Worm (Caenorhabditis elegans) whole organism, L4 larva: Measurements from ENCODE around the gene bgnt-1.5.
A peak's percentile ranks its signal among the peaks of the same experiment; 100 is the strongest.

ENCODE experiments used
- D1046.2 ChIP-seq: fragments of 200-800 bp; sonication (Bioruptor generic); IDR thresholded peaks from 2 replicates; pipeline ENCODE4 v1.3.6; 2022; ENCODE audit warnings: missing genetic modification characterization, missing compliant biosample characterization
- F49E8.2 ChIP-seq: sonication (generic microtip); optimal IDR thresholded peaks from 2 replicates; lab custom pipeline; 2016; ENCODE audit warnings: missing compliant biosample characterization, mild to moderate bottlenecking, missing genetic modification characterization, borderline replicate concordance
- R02D3.7 ChIP-seq: fragments of 150-350 bp; sonication (generic microtip); optimal IDR thresholded peaks from 3 replicates; lab custom pipeline; 2014; ENCODE audit warnings: missing biosample characterization, missing genetic modification characterization
- Y105C5A.15 ChIP-seq: fragments of 200-800 bp; sonication (Bioruptor generic); IDR thresholded peaks from 2 replicates; pipeline ENCODE4 v1.3.6; 2022; ENCODE audit warnings: missing genetic modification characterization, missing compliant biosample characterization
- Y75B8A.6 ChIP-seq: fragments of 200-800 bp; sonication (Bioruptor generic); IDR thresholded peaks from 2 replicates; pipeline ENCODE4 v1.3.6; 2022; ENCODE audit warnings: missing genetic modification reagents, missing genetic modification characterization, missing compliant biosample characterization
- ZK337.2 ChIP-seq: fragments of 200-800 bp; sonication (Bioruptor generic); IDR thresholded peaks from 2 replicates; pipeline ENCODE4 v1.3.6; 2022; ENCODE audit warnings: missing genetic modification reagents, missing genetic modification characterization, missing compliant biosample characterization
- aha-1 ChIP-seq: fragments of 150-350 bp; peaks from one replicate; lab custom pipeline; 2014; ENCODE audit warnings: missing biosample characterization, missing genetic modification characterization
- ama-1 ChIP-seq: fragments of 150-350 bp; optimal IDR thresholded peaks from 2 replicates; lab custom pipeline; 2014; ENCODE audit warnings: inconsistent platforms, mixed read lengths
- ceh-44 ChIP-seq: fragments of 200-800 bp; sonication (Bioruptor generic); IDR thresholded peaks from 2 replicates; pipeline ENCODE4 v1.3.6; 2022; ENCODE audit warnings: missing genetic modification reagents, missing genetic modification characterization, missing compliant biosample characterization
- ceh-82 ChIP-seq: sonication (generic microtip); optimal IDR thresholded peaks from 2 replicates; lab custom pipeline; 2017; ENCODE audit warnings: missing biosample characterization, missing genetic modification characterization
- ctbp-1 ChIP-seq: fragments of 200-800 bp; sonication (Bioruptor generic); IDR thresholded peaks from 2 replicates; pipeline ENCODE4 v1.3.6; 2022; ENCODE audit warnings: missing genetic modification reagents, missing genetic modification characterization, missing compliant biosample characterization
- daf-16 ChIP-seq, 3 experiments: sonication (generic microtip); optimal IDR thresholded peaks; 2 replicates each; lab custom pipeline; 2016 to 2017; ENCODE audit warnings: missing genetic modification characterization in 3 of 3, missing genetic modification reagents in 3 of 3, mild to moderate bottlenecking in 2 of 3, missing compliant biosample characterization in 2 of 3, missing biosample characterization in 1 of 3, moderate library complexity in 1 of 3
- dmd-6 ChIP-seq: fragments of 200-800 bp; sonication (Bioruptor generic); IDR thresholded peaks from 2 replicates; pipeline ENCODE4 v1.3.6; 2022; ENCODE audit warnings: missing genetic modification reagents, missing genetic modification characterization, missing compliant biosample characterization
- duxl-1 ChIP-seq: sonication (generic microtip); optimal IDR thresholded peaks from 2 replicates; lab custom pipeline; 2016; ENCODE audit warnings: mild to moderate bottlenecking, missing genetic modification characterization, moderate library complexity, missing compliant biosample characterization; ENCODE audit not compliant: poor library complexity
- egl-27 ChIP-seq: sonication (generic microtip); optimal IDR thresholded peaks from 3 replicates; lab custom pipeline; 2017; ENCODE audit warnings: missing biosample characterization, missing genetic modification reagents, missing genetic modification characterization
- egl-43 ChIP-seq: fragments of 200-800 bp; sonication (Bioruptor generic); IDR thresholded peaks from 2 replicates; pipeline ENCODE4 v1.3.6; 2022; ENCODE audit warnings: missing genetic modification reagents, missing genetic modification characterization, missing compliant biosample characterization
- fkh-10 ChIP-seq: fragments of 150-350 bp; optimal IDR thresholded peaks from 2 replicates; lab custom pipeline; 2014; ENCODE audit warnings: missing biosample characterization, missing genetic modification reagents, missing genetic modification characterization
- gei-8 ChIP-seq: fragments of 200-800 bp; sonication (Bioruptor generic); optimal IDR thresholded peaks from 2 replicates; lab custom pipeline; 2018; ENCODE audit warnings: mild to moderate bottlenecking, missing genetic modification characterization, missing compliant biosample characterization
- hlh-11 ChIP-seq: fragments of 200-800 bp; sonication (Bioruptor generic); optimal IDR thresholded peaks from 2 replicates; lab custom pipeline; 2018; ENCODE audit warnings: mild to moderate bottlenecking, missing genetic modification characterization, missing compliant biosample characterization
- hlh-30 ChIP-seq: sonication (generic microtip); optimal IDR thresholded peaks from 2 replicates; lab custom pipeline; 2017; ENCODE audit warnings: antibody characterized with exemption, mild to moderate bottlenecking, missing genetic modification characterization, missing compliant biosample characterization; ENCODE audit not compliant: insufficient read depth
- lim-7 ChIP-seq: fragments of 200-800 bp; sonication (Bioruptor generic); IDR thresholded peaks from 2 replicates; pipeline ENCODE4 v1.3.6; 2022; ENCODE audit warnings: missing genetic modification characterization, missing compliant biosample characterization
- lin-38 ChIP-seq: fragments of 200-800 bp; sonication (Bioruptor generic); IDR thresholded peaks from 2 replicates; pipeline ENCODE4 v1.3.6; 2022; ENCODE audit warnings: missing genetic modification reagents, missing genetic modification characterization, missing compliant biosample characterization
- lir-3 ChIP-seq: sonication (generic microtip); optimal IDR thresholded peaks from 2 replicates; lab custom pipeline; 2016; ENCODE audit warnings: mild to moderate bottlenecking, missing genetic modification characterization, missing compliant biosample characterization
- lsy-2 ChIP-seq, 2 experiments: fragments of 150-350 bp in 1 of 2; sonication (generic microtip) in 1 of 2; optimal IDR thresholded peaks; 2 replicates each; lab custom pipeline; 2014 to 2017; ENCODE audit warnings: missing biosample characterization in 2 of 2, missing genetic modification characterization in 2 of 2
- madf-5 ChIP-seq, 2 experiments: fragments of 200-800 bp; sonication (Bioruptor generic); IDR thresholded peaks; 2 replicates each; pipeline ENCODE4 v1.3.6; 2022; ENCODE audit warnings: missing compliant biosample characterization in 2 of 2, missing genetic modification characterization in 2 of 2
- mdl-1 ChIP-seq, 2 experiments: fragments of 150-350 bp in 1 of 2; sonication (generic microtip) in 1 of 2; optimal IDR thresholded peaks; 2 replicates each; lab custom pipeline; 2014 to 2017; ENCODE audit warnings: missing biosample characterization in 2 of 2, missing genetic modification characterization in 2 of 2
- mdt-29 ChIP-seq: fragments of 200-800 bp; sonication (Bioruptor generic); IDR thresholded peaks from 2 replicates; pipeline ENCODE4 v1.3.6; 2022; ENCODE audit warnings: missing genetic modification reagents, missing genetic modification characterization, missing compliant biosample characterization
- nhr-102 ChIP-seq: sonication (generic microtip); optimal IDR thresholded peaks from 2 replicates; lab custom pipeline; 2016; ENCODE audit warnings: mild to moderate bottlenecking, missing genetic modification characterization, moderate library complexity, missing compliant biosample characterization
- nhr-11 ChIP-seq: fragments of 150-350 bp; optimal IDR thresholded peaks from 2 replicates; lab custom pipeline; 2014; ENCODE audit warnings: missing biosample characterization, missing genetic modification characterization
- nhr-111 ChIP-seq: fragments of 200-800 bp; sonication (Bioruptor generic); optimal IDR thresholded peaks from 2 replicates; lab custom pipeline; 2018; ENCODE audit warnings: mild to moderate bottlenecking, missing genetic modification characterization, missing compliant biosample characterization
- nhr-25 ChIP-seq: sonication (generic microtip); optimal IDR thresholded peaks from 2 replicates; lab custom pipeline; 2017; ENCODE audit warnings: missing genetic modification characterization, mild to moderate bottlenecking, missing compliant biosample characterization, antibody characterized with exemption, moderate library complexity, borderline replicate concordance; ENCODE audit not compliant: insufficient read depth
- nhr-28 ChIP-seq: fragments of 150-350 bp; optimal IDR thresholded peaks from 2 replicates; lab custom pipeline; 2014; ENCODE audit warnings: missing biosample characterization, missing genetic modification characterization
- nhr-42 ChIP-seq: fragments of 200-800 bp; sonication (Bioruptor generic); IDR thresholded peaks from 2 replicates; pipeline ENCODE4 v1.3.6; 2022; ENCODE audit warnings: missing genetic modification characterization, missing compliant biosample characterization
- nhr-48 ChIP-seq: sonication (generic microtip); optimal IDR thresholded peaks from 2 replicates; lab custom pipeline; 2016; ENCODE audit warnings: mild to moderate bottlenecking, missing genetic modification characterization, missing compliant biosample characterization
- nhr-77 ChIP-seq: fragments of 150-350 bp; optimal IDR thresholded peaks from 2 replicates; lab custom pipeline; 2014; ENCODE audit warnings: missing biosample characterization, missing genetic modification characterization
- pha-4 ChIP-seq, 2 experiments: fragments of 150-350 bp in 1 of 2; fragments of 200-800 bp in 1 of 2; sonication (Bioruptor generic) in 1 of 2; IDR thresholded peaks in 1 of 2; optimal IDR thresholded peaks in 1 of 2; 2 replicates each; pipeline versions ENCODE4 v1.3.6 to Lab custom; 2014 to 2022; ENCODE audit warnings: missing genetic modification characterization in 2 of 2, missing genetic modification reagents in 2 of 2, missing biosample characterization in 1 of 2, missing compliant biosample characterization in 1 of 2
- php-3 ChIP-seq: fragments of 200-800 bp; sonication (Bioruptor generic); IDR thresholded peaks from 2 replicates; pipeline ENCODE4 v1.3.6; 2022; ENCODE audit warnings: missing genetic modification reagents, missing genetic modification characterization, missing compliant biosample characterization
- rbr-2 ChIP-seq: sonication (generic microtip); optimal IDR thresholded peaks from 2 replicates; lab custom pipeline; 2016; ENCODE audit warnings: missing genotype, missing genetic modification characterization, missing compliant biosample characterization
- set-16 ChIP-seq: fragments of 200-800 bp; sonication (Bioruptor generic); IDR thresholded peaks from 2 replicates; pipeline ENCODE4 v1.3.6; 2022; ENCODE audit warnings: missing genetic modification reagents, missing genetic modification characterization, missing compliant biosample characterization
- spr-1 ChIP-seq: sonication (generic microtip); optimal IDR thresholded peaks from 2 replicates; lab custom pipeline; 2016; ENCODE audit warnings: mild to moderate bottlenecking, missing genetic modification characterization, missing compliant biosample characterization
- spr-3 ChIP-seq: fragments of 200-800 bp; sonication (Bioruptor generic); optimal IDR thresholded peaks from 2 replicates; lab custom pipeline; 2018; ENCODE audit warnings: mild to moderate bottlenecking, missing genetic modification characterization, missing compliant biosample characterization
- tra-1 ChIP-seq: fragments of 200-800 bp; sonication (Bioruptor generic); IDR thresholded peaks from 2 replicates; pipeline ENCODE4 v1.3.6; 2022; ENCODE audit warnings: missing genetic modification reagents, missing genetic modification characterization, missing compliant biosample characterization
- unc-130 ChIP-seq: sonication (generic microtip); optimal IDR thresholded peaks from 2 replicates; lab custom pipeline; 2016; ENCODE audit warnings: missing genetic modification reagents, missing genetic modification characterization, missing compliant biosample characterization
- unc-39 ChIP-seq: sonication (generic microtip); optimal IDR thresholded peaks from 2 replicates; lab custom pipeline; 2017; ENCODE audit warnings: missing biosample characterization, missing genetic modification characterization
- unc-62 ChIP-seq, 3 experiments: fragments of 150-350 bp in 1 of 3; sonication (generic microtip); optimal IDR thresholded peaks in 2 of 3; peaks in 1 of 3; 1 replicate in 1 of 3; 2 replicates in 2 of 3; lab custom pipeline; 2014 to 2017; ENCODE audit warnings: missing biosample characterization in 3 of 3, missing genetic modification characterization in 3 of 3, missing genetic modification reagents in 3 of 3, missing genotype in 1 of 3
- zag-1 ChIP-seq: fragments of 150-350 bp; optimal IDR thresholded peaks from 2 replicates; lab custom pipeline; 2014; ENCODE audit warnings: missing biosample characterization, missing genetic modification characterization
- zfp-3 ChIP-seq: fragments of 200-800 bp; sonication (Bioruptor generic); conservative IDR thresholded peaks from 2 replicates; pipeline ENCODE4 v1.3.6; 2022; ENCODE audit warnings: missing genetic modification reagents, missing genetic modification characterization, missing compliant biosample characterization
- zip-11 ChIP-seq: fragments of 200-800 bp; sonication (Bioruptor generic); IDR thresholded peaks from 2 replicates; pipeline ENCODE4 v1.3.6; 2022; ENCODE audit warnings: missing genetic modification characterization, missing compliant biosample characterization
- ztf-7 ChIP-seq: fragments of 150-350 bp; optimal IDR thresholded peaks from 2 replicates; lab custom pipeline; 2014; ENCODE audit warnings: missing biosample characterization, missing genetic modification characterization

Gene bgnt-1.5

DNA sequence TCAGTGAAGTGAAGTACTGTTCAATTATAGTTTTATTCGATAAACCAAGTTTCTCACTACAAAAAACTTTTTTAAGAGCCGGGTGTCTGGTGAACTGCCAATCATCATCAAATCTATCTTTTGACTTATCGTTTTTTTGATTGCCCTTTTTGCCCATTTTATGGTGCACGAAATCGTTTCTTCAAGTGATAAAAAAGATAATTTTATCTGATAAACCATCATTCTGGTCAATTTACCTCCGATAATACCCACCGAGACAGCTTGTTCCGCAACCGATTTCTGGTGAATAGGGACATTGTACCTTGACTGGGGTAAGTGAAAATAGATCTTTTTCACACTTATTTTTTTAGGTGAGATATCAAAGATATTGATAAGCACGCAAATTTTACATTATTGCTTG is 25.4 kb upstream of the bgnt-1.5 start, which contains the start of gene K08H2.10 (continued):
- TF ChIP-seq ceh-82 (no peak), nhr-77 (peak; percentile 35), egl-43 (GFP tag; lab: Robert Waterston, UW) (no peak), ctbp-1 (GFP tag; lab: Robert Waterston, UW) (no peak), ztf-7 (tag; lab: Kevin White, UChicago) (no peak), nhr-111 (GFP tag; lab: Kevin White, UChicago) (no peak), zip-11 (no peak), zag-1 (no peak), daf-16 (GFP tag; optimal IDR thresholded peaks at IDR 0.05; lab: Kevin White, UChicago) (peak in 1 of 2 experiments; percentile 28), daf-16 (tag; optimal IDR thresholded peaks at IDR 0.05; lab: Kevin White, UChicago) (peak; percentile 39), lin-38 (no peak), unc-130 (GFP tag; lab: Kevin White, UChicago) (no peak), ama-1 (lab: Kevin White, UChicago) (no peak), Y75B8A.6 (no peak), egl-27 (tag; lab: Kevin White, UChicago) (no peak), rbr-2 (tag; lab: Kevin White, UChicago) (no peak), hlh-11 (tag; lab: Kevin White, UChicago) (peak; percentile 81), nhr-42 (GFP tag; lab: Robert Waterston, UW) (no peak), nhr-11 (tag; lab: Kevin White, UChicago) (no peak), set-16 (GFP tag; lab: Robert Waterston, UW) (no peak), spr-1 (tag; lab: Kevin White, UChicago) (no peak), pha-4 (GFP tag; IDR thresholded peaks at IDR 0.05; lab: Robert Waterston, UW) (no peak), pha-4 (tag; optimal IDR thresholded peaks at IDR 0.05; lab: Kevin White, UChicago) (no peak), nhr-28 (peak; percentile 66), R02D3.7 (tag; lab: Kevin White, UChicago) (no peak), lim-7 (GFP tag; lab: Robert Waterston, UW) (no peak), nhr-48 (tag; lab: Kevin White, UChicago) (peak; percentile 7), aha-1 (tag; lab: Kevin White, UChicago) (no peak), Y105C5A.15 (GFP tag; lab: Robert Waterston, UW) (no peak), mdl-1 (tag; optimal IDR thresholded peaks at IDR 0.05; lab: Kevin White, UChicago) (no peak), unc-62 (GFP tag; optimal IDR thresholded peaks at IDR 0.05 in 1 of 2; lab: Kevin White, UChicago) (peak in 1 of 2 experiments; percentile 82), unc-62 (tag; optimal IDR thresholded peaks at IDR 0.05; lab: Kevin White, UChicago) (no peak), fkh-10 (GFP tag; lab: Kevin White, UChicago) (no peak), lir-3 (tag; lab: Kevin White, UChicago) (no peak), madf-5 (GFP tag; IDR thresholded peaks at IDR 0.05; lab: Robert Waterston, UW) (no peak), spr-3 (no peak), duxl-1 (no peak), ceh-44 (GFP tag; lab: Robert Waterston, UW) (no peak), nhr-102 (tag; lab: Kevin White, UChicago) (no peak), php-3 (GFP tag; lab: Robert Waterston, UW) (peak; percentile 100), mdt-29 (GFP tag; lab: Robert Waterston, UW) (no peak)

DNA sequence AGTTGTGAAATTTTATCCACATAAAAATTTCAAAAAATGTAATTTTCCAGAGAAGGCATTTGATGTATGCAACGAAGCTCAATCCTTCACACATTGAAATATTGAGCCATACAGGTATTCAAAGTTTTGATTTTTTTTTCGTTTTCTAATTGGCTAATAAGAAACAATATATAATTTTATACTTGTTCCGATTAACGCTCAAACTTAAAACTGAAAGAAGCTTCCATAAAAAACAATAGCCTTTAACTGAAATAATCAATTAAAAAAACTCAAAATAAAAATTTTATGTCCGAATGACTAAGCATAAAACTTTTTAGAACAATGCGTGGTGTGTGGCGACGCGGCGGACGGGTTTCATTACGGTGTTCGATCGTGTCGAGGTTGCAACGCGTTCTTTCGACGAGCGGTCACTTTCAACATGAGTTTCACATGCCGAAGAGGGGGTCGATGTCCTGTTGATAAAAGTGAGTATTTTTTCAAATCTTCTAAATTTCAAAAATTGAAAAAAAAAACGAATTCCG is 19.8 kb upstream of the bgnt-1.5 start, which contains the start of gene nhr-32:
Gene nhr-32, plus strand, starts transcription at position 51 of the 521 bp plus-strand sequence.
- TF ChIP-seq unc-130 (GFP tag; lab: Kevin White, UChicago) = no peak
- no peak for TF ChIP-seq nhr-25 (tag; lab: Kevin White, UChicago)
- peak; percentile 58 for TF ChIP-seq aha-1 (tag; lab: Kevin White, UChicago)
- TF ChIP-seq F49E8.2 = no peak
- TF ChIP-seq gei-8 (GFP tag; lab: Kevin White, UChicago) = no peak
- no peak for TF ChIP-seq zfp-3 (GFP tag; lab: Robert Waterston, UW)
- no peak for TF ChIP-seq lsy-2 (tag; optimal IDR thresholded peaks at IDR 0.05; lab: Kevin White, UChicago)
- TF ChIP-seq ama-1 (lab: Kevin White, UChicago) = no peak
- TF ChIP-seq zip-11 = no peak
- no peak for TF ChIP-seq ZK337.2
- TF ChIP-seq unc-39 = no peak
- peak; percentile 28 for TF ChIP-seq hlh-30
- TF ChIP-seq D1046.2 (GFP tag; lab: Robert Waterston, UW) = no peak
- no peak for TF ChIP-seq tra-1 (GFP tag; lab: Robert Waterston, UW)
- peak; percentile 24 for TF ChIP-seq dmd-6 (GFP tag; lab: Robert Waterston, UW)
- no peak for TF ChIP-seq nhr-42 (GFP tag; lab: Robert Waterston, UW)
- no peak for TF ChIP-seq Y75B8A.6
- no peak for TF ChIP-seq nhr-102 (tag; lab: Kevin White, UChicago)
- TF ChIP-seq ceh-82 = no peak
